Worm (Caenorhabditis elegans) whole organism, L1 larva: ENCODE measurements around the gene C34B4.5.

ENCODE experiments used
- C04F5.9 ChIP-seq: sonication (generic microtip); optimal IDR thresholded peaks from 2 replicates; lab custom pipeline; 2016; ENCODE audit warnings: missing genetic modification characterization, missing compliant biosample characterization
- F16B12.6 ChIP-seq: fragments of 150-350 bp; optimal IDR thresholded peaks from 2 replicates; lab custom pipeline; 2014; ENCODE audit warnings: missing biosample characterization, missing genetic modification characterization
- ama-1 ChIP-seq: fragments of 150-350 bp; optimal IDR thresholded peaks from 2 replicates; lab custom pipeline; 2014
- blmp-1 ChIP-seq: fragments of 150-350 bp; optimal IDR thresholded peaks from 2 replicates; lab custom pipeline; 2014; ENCODE audit warnings: missing biosample characterization, missing genetic modification characterization
- ceh-63 ChIP-seq: fragments of 200-800 bp; sonication (Bioruptor generic); optimal IDR thresholded peaks from 2 replicates; lab custom pipeline; 2018; ENCODE audit warnings: mild to moderate bottlenecking, missing genetic modification characterization, missing compliant biosample characterization
- ceh-82 ChIP-seq, 3 experiments: fragments of 150-350 bp in 1 of 3; sonication (generic microtip) in 2 of 3; optimal IDR thresholded peaks; 2 replicates each; lab custom pipeline; 2014 to 2017; ENCODE audit warnings: missing biosample characterization in 3 of 3, missing genetic modification characterization in 3 of 3
- ceh-88 ChIP-seq: fragments of 200-800 bp; sonication (Bioruptor generic); IDR thresholded peaks from 2 replicates; pipeline ENCODE4 v1.3.6; 2022; ENCODE audit warnings: missing genetic modification characterization, missing compliant biosample characterization
- dpl-1 ChIP-seq, 3 experiments: fragments of 150-350 bp in 2 of 3; sonication (generic microtip) in 1 of 3; optimal IDR thresholded peaks; 2 replicates each; lab custom pipeline; 2014 to 2017; ENCODE audit warnings: missing biosample characterization in 3 of 3, missing genetic modification characterization in 3 of 3, missing genetic modification reagents in 3 of 3
- dsc-1 ChIP-seq: sonication (generic microtip); optimal IDR thresholded peaks from 2 replicates; lab custom pipeline; 2016; ENCODE audit warnings: mild to moderate bottlenecking, missing genetic modification characterization, missing compliant biosample characterization
- efl-3 ChIP-seq: fragments of 200-800 bp; sonication (Bioruptor generic); optimal IDR thresholded peaks from 2 replicates; lab custom pipeline; 2018; ENCODE audit warnings: mild to moderate bottlenecking, missing genetic modification characterization, missing compliant biosample characterization
- elt-2 ChIP-seq: sonication (generic microtip); optimal IDR thresholded peaks from 2 replicates; lab custom pipeline; 2016; ENCODE audit warnings: missing genetic modification characterization, mild to moderate bottlenecking, inconsistent platforms, missing compliant biosample characterization, missing genetic modification reagents
- elt-3 ChIP-seq, 6 experiments: fragments of 150-350 bp in 1 of 6; sonication (generic microtip); optimal IDR thresholded peaks; 2 replicates each; lab custom pipeline; 2017 to 2018; ENCODE audit warnings: missing biosample characterization in 6 of 6, missing genetic modification characterization in 6 of 6, inconsistent platforms in 1 of 6
- fkh-10 ChIP-seq: sonication (generic microtip); optimal IDR thresholded peaks from 2 replicates; lab custom pipeline; 2017; ENCODE audit warnings: missing biosample characterization, missing genetic modification reagents, missing genetic modification characterization
- hlh-4 ChIP-seq: sonication (generic microtip); optimal IDR thresholded peaks from 2 replicates; lab custom pipeline; 2016; ENCODE audit warnings: mild to moderate bottlenecking, missing genetic modification characterization, missing compliant biosample characterization
- hpl-2 ChIP-seq: fragments of 150-350 bp; optimal IDR thresholded peaks from 2 replicates; lab custom pipeline; 2014; ENCODE audit warnings: missing biosample characterization, missing genetic modification reagents, missing genetic modification characterization
- irx-1 ChIP-seq: sonication (generic microtip); optimal IDR thresholded peaks from 2 replicates; lab custom pipeline; 2016; ENCODE audit warnings: missing genetic modification characterization, missing compliant biosample characterization
- lin-14 ChIP-seq: fragments of 200-800 bp; sonication (Bioruptor generic); optimal IDR thresholded peaks from 2 replicates; lab custom pipeline; 2018; ENCODE audit warnings: mild to moderate bottlenecking, missing genetic modification characterization, moderate library complexity, missing compliant biosample characterization
- lin-15B ChIP-seq: fragments of 150-350 bp; sonication (generic microtip); optimal IDR thresholded peaks from 3 replicates; lab custom pipeline; 2014; ENCODE audit warnings: missing biosample characterization, missing genetic modification characterization
- lin-39 ChIP-seq: fragments of 150-350 bp; optimal IDR thresholded peaks from 2 replicates; lab custom pipeline; 2014; ENCODE audit warnings: missing biosample characterization, missing genetic modification reagents, missing genetic modification characterization
- lir-3 ChIP-seq: sonication (generic microtip); optimal IDR thresholded peaks from 2 replicates; lab custom pipeline; 2016; ENCODE audit warnings: mild to moderate bottlenecking, missing genetic modification characterization, moderate library complexity, missing compliant biosample characterization; ENCODE audit not compliant: poor library complexity
- lsy-2 ChIP-seq, 2 experiments: fragments of 150-350 bp; optimal IDR thresholded peaks; 2 replicates each; lab custom pipeline; 2014; ENCODE audit warnings: missing biosample characterization in 2 of 2, missing genetic modification characterization in 2 of 2
- mdl-1 ChIP-seq, 2 experiments: fragments of 150-350 bp; optimal IDR thresholded peaks; 2 replicates each; lab custom pipeline; 2014 to 2017; ENCODE audit warnings: missing biosample characterization in 2 of 2, missing genetic modification characterization in 2 of 2, inconsistent platforms in 1 of 2
- mep-1 ChIP-seq: fragments of 150-350 bp; optimal IDR thresholded peaks from 2 replicates; lab custom pipeline; 2014; ENCODE audit warnings: missing biosample characterization, missing genetic modification characterization
- nhr-11 ChIP-seq: fragments of 150-350 bp; optimal IDR thresholded peaks from 2 replicates; lab custom pipeline; 2014; ENCODE audit warnings: missing biosample characterization, missing genetic modification characterization
- nhr-12 ChIP-seq: sonication (generic microtip); optimal IDR thresholded peaks from 2 replicates; lab custom pipeline; 2017; ENCODE audit warnings: missing biosample characterization, missing genetic modification characterization
- nhr-19 ChIP-seq: fragments of 200-800 bp; sonication (Bioruptor generic); conservative IDR thresholded peaks from 2 replicates; pipeline ENCODE4 v1.3.6; 2022; ENCODE audit warnings: missing genetic modification characterization, missing compliant biosample characterization
- nhr-20 ChIP-seq: sonication (generic microtip); optimal IDR thresholded peaks from 2 replicates; lab custom pipeline; 2016; ENCODE audit warnings: mild to moderate bottlenecking, missing genetic modification characterization, missing compliant biosample characterization
- nhr-237 ChIP-seq: fragments of 150-350 bp; optimal IDR thresholded peaks from 2 replicates; lab custom pipeline; 2014; ENCODE audit warnings: missing biosample characterization, missing genetic modification characterization
- nhr-47 ChIP-seq: sonication (generic microtip); optimal IDR thresholded peaks from 2 replicates; lab custom pipeline; 2016; ENCODE audit warnings: mild to moderate bottlenecking, missing genetic modification characterization, moderate library complexity, missing compliant biosample characterization
- nhr-71 ChIP-seq: sonication (generic microtip); optimal IDR thresholded peaks from 2 replicates; lab custom pipeline; 2016; ENCODE audit warnings: mild to moderate bottlenecking, missing genetic modification characterization, moderate library complexity, missing compliant biosample characterization
- nhr-77 ChIP-seq: fragments of 150-350 bp; optimal IDR thresholded peaks from 2 replicates; lab custom pipeline; 2014; ENCODE audit warnings: missing biosample characterization, missing genetic modification characterization
- nhr-84 ChIP-seq: sonication (generic microtip); optimal IDR thresholded peaks from 2 replicates; lab custom pipeline; 2017; ENCODE audit warnings: missing biosample characterization, missing genetic modification characterization
- nhr-85 ChIP-seq: sonication (generic microtip); peaks from one replicate; lab custom pipeline; 2016; ENCODE audit warnings: missing genetic modification characterization, inconsistent platforms, missing compliant biosample characterization
- nhr-90 ChIP-seq: sonication (generic microtip); optimal IDR thresholded peaks from 2 replicates; lab custom pipeline; 2016; ENCODE audit warnings: mild to moderate bottlenecking, missing genetic modification characterization, missing compliant biosample characterization; ENCODE audit not compliant: poor library complexity
- pax-3 ChIP-seq: fragments of 200-800 bp; sonication (Bioruptor generic); optimal IDR thresholded peaks from 2 replicates; lab custom pipeline; 2018; ENCODE audit warnings: mild to moderate bottlenecking, missing genetic modification characterization, moderate library complexity, missing compliant biosample characterization
- snu-23 ChIP-seq: sonication (generic microtip); optimal IDR thresholded peaks from 2 replicates; lab custom pipeline; 2016; ENCODE audit warnings: missing genetic modification characterization, missing compliant biosample characterization
- sup-37 ChIP-seq: fragments of 200-800 bp; sonication (Bioruptor generic); optimal IDR thresholded peaks from 2 replicates; lab custom pipeline; 2018; ENCODE audit warnings: mild to moderate bottlenecking, missing genetic modification characterization, missing compliant biosample characterization
- swsn-7 ChIP-seq: sonication (generic microtip); optimal IDR thresholded peaks from 2 replicates; lab custom pipeline; 2016; ENCODE audit warnings: missing genetic modification characterization, missing compliant biosample characterization
- tbx-2 ChIP-seq: sonication (generic microtip); optimal IDR thresholded peaks from 2 replicates; lab custom pipeline; 2016; ENCODE audit warnings: missing genetic modification characterization, missing compliant biosample characterization
- unc-130 ChIP-seq: fragments of 150-350 bp; optimal IDR thresholded peaks from 2 replicates; lab custom pipeline; 2017; ENCODE audit warnings: missing biosample characterization, missing genetic modification characterization, inconsistent platforms
- unc-62 ChIP-seq: fragments of 150-350 bp; optimal IDR thresholded peaks from 2 replicates; lab custom pipeline; 2014; ENCODE audit warnings: missing biosample characterization, missing genetic modification reagents, missing genetic modification characterization
- unc-86 ChIP-seq: sonication (generic microtip); optimal IDR thresholded peaks from 2 replicates; lab custom pipeline; 2016; ENCODE audit warnings: missing genetic modification characterization, missing compliant biosample characterization
- xbp-1 ChIP-seq: sonication (generic microtip); optimal IDR thresholded peaks from 2 replicates; lab custom pipeline; 2016; ENCODE audit warnings: missing genetic modification characterization, missing compliant biosample characterization
- zag-1 ChIP-seq: fragments of 150-350 bp; optimal IDR thresholded peaks from 2 replicates; lab custom pipeline; 2014; ENCODE audit warnings: missing biosample characterization, missing genetic modification characterization
- ztf-11 ChIP-seq, 2 experiments: sonication (generic microtip); optimal IDR thresholded peaks; 2 replicates each; lab custom pipeline; 2016 to 2017; ENCODE audit warnings: missing genetic modification characterization in 2 of 2, missing biosample characterization in 1 of 2, missing compliant biosample characterization in 1 of 2
- ztf-4 ChIP-seq: fragments of 150-350 bp; optimal IDR thresholded peaks from 2 replicates; lab custom pipeline; 2014; ENCODE audit warnings: missing biosample characterization, missing genetic modification characterization

Gene C34B4.5

ce11 chrV:13073145-13073544, 22.6 kb upstream of the C34B4.5 start (continued):
- TF ChIP-seq F16B12.6 (no peak), lin-39 (tag; lab: Kevin White, UChicago) (no peak), dsc-1 (peak; percentile 28), unc-62 (GFP tag; lab: Kevin White, UChicago) (no peak), nhr-20 (peak; percentile 42), zag-1 (tag; lab: Kevin White, UChicago) (no peak), nhr-85 (tag; lab: Kevin White, UChicago) (peak; percentile 70), nhr-19 (GFP tag; lab: Robert Waterston, UW) (no peak), elt-3 (tag; optimal IDR thresholded peaks at IDR 0.05; lab: Kevin White, UChicago) (no peak), ztf-11 (tag; optimal IDR thresholded peaks at IDR 0.05; lab: Kevin White, UChicago) (no peak), swsn-7 (tag; lab: Kevin White, UChicago) (no peak), unc-130 (tag; lab: Kevin White, UChicago) (no peak), fkh-10 (GFP tag; lab: Kevin White, UChicago) (no peak), nhr-84 (tag; lab: Kevin White, UChicago) (no peak), nhr-237 (tag; lab: Kevin White, UChicago) (no peak), xbp-1 (tag; lab: Kevin White, UChicago) (peak; percentile 2), nhr-47 (tag; lab: Kevin White, UChicago) (no peak), nhr-77 (tag; lab: Kevin White, UChicago) (no peak), nhr-12 (tag; lab: Kevin White, UChicago) (no peak)

DNA sequence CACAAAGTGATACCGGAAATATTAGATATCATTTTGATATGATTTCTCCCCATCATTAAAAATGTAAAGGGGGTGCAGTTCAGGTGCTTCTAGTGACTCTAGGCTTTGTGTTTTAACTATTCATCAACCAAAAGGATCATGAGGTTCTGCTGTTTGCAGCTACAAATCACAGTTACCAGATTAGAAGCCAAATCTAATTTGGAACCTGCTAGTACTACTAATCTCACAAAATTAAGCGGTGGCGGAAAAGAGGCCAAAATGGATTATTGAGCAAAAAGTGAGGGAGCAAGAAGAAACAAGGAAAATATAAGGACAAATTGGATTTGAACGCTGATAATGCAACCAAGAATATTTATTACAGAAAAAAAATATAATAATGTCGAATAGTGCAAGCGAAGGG, 21.6 kb upstream of the C34B4.5 start:
- TF ChIP-seq dsc-1 = peak; percentile 70
- no peak for TF ChIP-seq hlh-4 (tag; lab: Kevin White, UChicago)
- peak; percentile 19 for TF ChIP-seq pax-3
- TF ChIP-seq, all 84 proteins: peak for 2

ce11 chrV:13075432-13075831, 20.3 kb upstream of the C34B4.5 start:
- no peak for TF ChIP-seq mep-1 (tag; lab: Kevin White, UChicago)
- TF ChIP-seq pax-3 = peak; percentile 61
- peak; percentile 62 for TF ChIP-seq dsc-1
- TF ChIP-seq nhr-90 = no peak

DNA sequence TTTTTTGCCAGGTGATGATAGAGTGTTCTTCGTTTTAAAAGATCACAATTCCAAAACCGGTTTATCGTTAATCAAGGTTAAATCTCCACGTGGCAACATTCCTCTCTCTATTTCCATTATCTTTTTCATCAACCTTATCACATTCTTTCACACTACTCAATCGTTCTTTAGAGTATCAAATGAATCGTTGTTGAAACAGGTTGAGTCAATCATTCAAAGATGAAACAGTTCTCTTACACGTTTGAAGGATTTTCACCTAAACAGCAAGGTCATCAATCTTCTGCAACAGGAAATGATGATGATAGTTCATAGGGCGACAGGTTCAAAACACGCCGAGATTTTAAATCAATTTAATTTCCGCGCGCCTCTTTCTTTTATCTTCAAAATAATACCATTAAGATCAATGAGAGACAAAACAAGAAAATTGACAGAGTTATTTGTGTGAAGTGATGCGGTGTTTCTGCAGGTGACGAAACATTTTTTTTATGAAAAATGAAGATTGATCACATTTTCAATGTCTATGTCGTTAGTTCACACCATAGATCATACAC, 14.5 kb upstream of the C34B4.5 start:
- TF ChIP-seq elt-2 (tag; lab: Kevin White, UChicago) (peak; percentile 62), lin-14 (GFP tag; lab: Kevin White, UChicago) (peak; percentile 96), C04F5.9 (tag; lab: Kevin White, UChicago) (peak; percentile 40), nhr-47 (tag; lab: Kevin White, UChicago) (peak; percentile 77), dpl-1 (GFP tag; optimal IDR thresholded peaks at IDR 0.05; lab: Kevin White, UChicago) (peak in 1 of 3 experiments; percentile 64), unc-130 (tag; lab: Kevin White, UChicago) (peak; percentile 6), lin-39 (tag; lab: Kevin White, UChicago) (peak; percentile 75), efl-3 (GFP tag; lab: Kevin White, UChicago) (peak; percentile 91), unc-86 (tag; lab: Kevin White, UChicago) (no peak), nhr-20 (peak; percentile 99), lsy-2 (tag; optimal IDR thresholded peaks at IDR 0.05; lab: Kevin White, UChicago) (peak; percentile 57 to 73), nhr-90 (peak; percentile 94), nhr-71 (tag; lab: Kevin White, UChicago) (peak; percentile 97), irx-1 (tag; lab: Kevin White, UChicago) (peak; percentile 87), swsn-7 (tag; lab: Kevin White, UChicago) (peak; percentile 1), ceh-88 (GFP tag; lab: Robert Waterston, UW) (peak; percentile 44; the same call in 1 of the 2 replicates), lin-15B (no peak), ama-1 (lab: Kevin White, UChicago) (no peak), hpl-2 (GFP tag; lab: Kevin White, UChicago) (no peak), ceh-82 (tag; optimal IDR thresholded peaks at IDR 0.05; lab: Kevin White, UChicago) (peak in 2 of 3 experiments; percentile 2 to 25), snu-23 (GFP tag; lab: Kevin White, UChicago) (peak; percentile 85), blmp-1 (tag; lab: Kevin White, UChicago) (peak; percentile 93), mdl-1 (tag; optimal IDR thresholded peaks at IDR 0.05; lab: Kevin White, UChicago) (peak; percentile 34 to 84), tbx-2 (tag; lab: Kevin White, UChicago) (peak; percentile 89), lir-3 (peak; percentile 45), nhr-11 (tag; lab: Kevin White, UChicago) (peak; percentile 47), ztf-4 (peak; percentile 69), sup-37 (no peak), ceh-63 (GFP tag; lab: Kevin White, UChicago) (no peak), nhr-19 (GFP tag; lab: Robert Waterston, UW) (peak; percentile 97)
